Fruit fly (Drosophila melanogaster): ENCODE data around the gene CG10694.

DNA sequence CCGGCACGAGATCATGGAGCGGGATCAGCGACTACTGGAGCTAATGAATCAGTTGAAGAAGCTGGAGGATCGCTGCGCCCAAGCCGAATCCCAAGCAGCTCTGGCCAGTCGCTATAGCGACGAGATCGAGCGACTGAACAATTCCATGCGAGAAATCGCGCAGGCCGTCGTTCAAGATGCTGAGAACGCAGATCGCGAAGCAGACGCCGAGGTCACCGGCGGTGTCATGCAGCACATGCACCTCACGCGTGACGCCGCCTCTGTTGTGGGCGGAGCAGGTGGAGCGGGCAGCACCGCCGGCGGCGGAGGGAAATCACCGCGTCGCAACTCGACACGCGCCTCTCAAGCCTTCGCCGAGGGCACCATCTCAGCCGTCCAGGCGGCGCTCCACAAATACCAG is 14.5 kb downstream of the CG10694 start:
- TF ChIP-seq Rel (GFP tag; optimal IDR thresholded peaks at IDR 0.05) = no peak
- peak; percentile 88 for TF ChIP-seq Rel (tag; optimal IDR thresholded peaks at IDR 0.05)
- no peak for TF ChIP-seq CG9705 (GFP tag; optimal IDR thresholded peaks at IDR 0.05)
- no peak for TF ChIP-seq lola (GFP tag; optimal IDR thresholded peaks at IDR 0.05)
- no peak for TF ChIP-seq usp (GFP tag; optimal IDR thresholded peaks at IDR 0.05)
- no peak for TF ChIP-seq dmrt93B (GFP tag; optimal IDR thresholded peaks at IDR 0.05)
- TF ChIP-seq tai (GFP tag; optimal IDR thresholded peaks at IDR 0.05) = no peak
- TF ChIP-seq sage (GFP tag; optimal IDR thresholded peaks at IDR 0.05) = no peak
- TF ChIP-seq pan (optimal IDR thresholded peaks at IDR 0.05) = no peak
- no peak for TF ChIP-seq Sp1 (GFP tag; optimal IDR thresholded peaks at IDR 0.05)
- TF ChIP-seq Myc (optimal IDR thresholded peaks at IDR 0.05) = no peak
- no peak for TF ChIP-seq Dfd (GFP tag; optimal IDR thresholded peaks at IDR 0.05)

All from whole organism, wandering third instar larva.